Worm (Caenorhabditis elegans) whole organism, L1 larva: ENCODE measurements around the gene F17E9.18.

Experiments
- aly-2 ChIP-seq: fragments of 150-350 bp; optimal IDR thresholded peaks from 2 replicates; lab custom pipeline; 2014; ENCODE audit warnings: missing biosample characterization, missing genetic modification characterization
- blmp-1 ChIP-seq: fragments of 150-350 bp; optimal IDR thresholded peaks from 2 replicates; lab custom pipeline; 2014; ENCODE audit warnings: missing biosample characterization, missing genetic modification characterization
- fos-1 ChIP-seq: fragments of 150-350 bp; optimal IDR thresholded peaks from 2 replicates; lab custom pipeline; 2014; ENCODE audit warnings: missing biosample characterization, missing genetic modification characterization
- grh-1 ChIP-seq: fragments of 200-800 bp; sonication (Bioruptor generic); IDR thresholded peaks from 2 replicates; pipeline ENCODE4 v1.3.6; 2022; ENCODE audit warnings: missing genetic modification reagents, missing genetic modification characterization, missing compliant biosample characterization
- nhr-71 ChIP-seq: sonication (generic microtip); optimal IDR thresholded peaks from 2 replicates; lab custom pipeline; 2016; ENCODE audit warnings: mild to moderate bottlenecking, missing genetic modification characterization, moderate library complexity, missing compliant biosample characterization
- nhr-85 ChIP-seq: sonication (generic microtip); peaks from one replicate; lab custom pipeline; 2016; ENCODE audit warnings: missing genetic modification characterization, inconsistent platforms, missing compliant biosample characterization
- xbp-1 ChIP-seq: sonication (generic microtip); optimal IDR thresholded peaks from 2 replicates; lab custom pipeline; 2016; ENCODE audit warnings: missing genetic modification characterization, missing compliant biosample characterization
- ztf-11 ChIP-seq, 2 experiments: sonication (generic microtip); optimal IDR thresholded peaks; 2 replicates each; lab custom pipeline; 2016 to 2017; ENCODE audit warnings: missing genetic modification characterization in 2 of 2, missing biosample characterization in 1 of 2, missing compliant biosample characterization in 1 of 2
- ztf-4 ChIP-seq: fragments of 150-350 bp; optimal IDR thresholded peaks from 2 replicates; lab custom pipeline; 2014; ENCODE audit warnings: missing biosample characterization, missing genetic modification characterization

DNA sequence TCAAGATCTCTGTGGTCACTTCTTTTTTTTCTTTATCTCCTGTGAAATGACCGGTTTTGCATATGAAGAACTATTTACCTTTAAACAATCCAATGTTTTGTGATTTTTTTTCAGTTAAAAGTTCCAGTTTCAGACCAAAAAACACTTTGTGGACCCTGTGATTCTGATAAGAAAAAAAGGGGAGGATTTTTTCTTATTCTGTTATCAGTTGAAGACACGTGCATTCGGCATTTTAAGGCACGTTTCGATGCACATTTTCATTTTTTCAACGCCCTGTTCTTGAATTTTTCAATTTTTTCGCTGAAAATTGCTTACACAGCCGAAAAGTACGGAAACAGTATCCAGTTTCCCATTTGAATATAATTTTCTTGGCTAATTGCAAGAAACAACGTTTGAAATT is 19.3 kb upstream of the F17E9.18 start, which contains the start of gene aagr-1:
- no peak for TF ChIP-seq aly-2
- TF ChIP-seq grh-1 (GFP tag; lab: Robert Waterston, UW), result no peak
- TF ChIP-seq fos-1, result no peak
- no peak for TF ChIP-seq ztf-11 (tag; optimal IDR thresholded peaks at IDR 0.05; lab: Kevin White, UChicago)
- TF ChIP-seq blmp-1, result no peak
- no peak for TF ChIP-seq nhr-85 (tag; lab: Kevin White, UChicago)
- no peak for TF ChIP-seq nhr-71
- TF ChIP-seq xbp-1 (tag; lab: Kevin White, UChicago), result no peak
- no peak for TF ChIP-seq ztf-4 (tag; lab: Kevin White, UChicago)
